Fruit fly (Drosophila melanogaster): ENCODE data around the gene mrn.

- TF ChIP-seq Dll (optimal IDR thresholded peaks at IDR 0.05) (no peak), usp (GFP tag; optimal IDR thresholded peaks at IDR 0.05) (no peak), pan (optimal IDR thresholded peaks at IDR 0.05) (no peak), psq (optimal IDR thresholded peaks at IDR 0.05) (no peak), EcR (GFP tag; optimal IDR thresholded peaks at IDR 0.05) (no peak), CG8478 (optimal IDR thresholded peaks at IDR 0.05) (no peak)
Observed at dm6 chr3L:15538582-15539490, 41.5 kb downstream of the mrn start.

Measured in whole organism.